Fruit fly (Drosophila melanogaster): Measurements from ENCODE around the gene CG13654.

DNA sequence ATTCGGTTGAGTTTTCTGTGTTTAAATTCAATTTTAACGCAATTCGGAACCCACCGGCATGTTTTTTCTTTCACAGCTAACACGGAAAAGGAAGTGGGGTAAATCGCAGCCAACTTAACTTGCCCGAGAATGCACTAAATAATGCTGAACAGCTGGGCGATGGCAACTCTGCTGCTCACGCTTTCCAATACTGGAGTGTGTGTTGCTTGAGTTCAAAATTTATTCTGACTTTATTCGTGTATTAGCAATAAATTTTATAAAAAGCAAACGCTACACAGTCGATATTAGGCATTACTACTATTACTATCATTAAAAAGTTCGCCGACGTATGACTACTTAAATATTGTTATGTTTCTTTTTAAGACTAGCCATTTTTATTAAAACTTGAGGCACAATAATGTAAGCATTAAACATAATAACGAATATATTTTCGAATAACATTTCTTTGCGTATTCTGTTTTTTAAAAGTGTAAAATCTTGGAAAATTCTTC, 47.8 kb downstream of the CG13654 start, which contains the start of the genes RpS27 and Nup37:
- TF ChIP-seq CG10348 (GFP tag; IDR thresholded peaks at IDR 0.05) (peak; percentile 32; the same call in 1 of the 2 replicates), CG34367 (tag; optimal IDR thresholded peaks at IDR 0.05) (peak; percentile 91), CG12605 (GFP tag; IDR thresholded peaks at IDR 0.05) (peak; percentile 89)

Data from whole organism, pupa.